Fruit fly (Drosophila melanogaster): Measurements from ENCODE around the gene Cdep.

Cdep gene

dm6 chr3R:4970415-4971140 lies 60.2 kb downstream of the Cdep start:
- peak; percentile 2 for TF ChIP-seq MTF-1 (GFP tag; optimal IDR thresholded peaks at IDR 0.05; ENCODE audit: borderline replicate concordance)
- TF ChIP-seq pros (GFP tag; optimal IDR thresholded peaks at IDR 0.05), result no peak
- TF ChIP-seq Hr78 (GFP tag; optimal IDR thresholded peaks at IDR 0.05), result no peak
- peak; percentile 38 for TF ChIP-seq slp2 (GFP tag; optimal IDR thresholded peaks at IDR 0.05)
- TF ChIP-seq vnd (GFP tag; IDR thresholded peaks at IDR 0.05; ENCODE audit: partially characterized antibody), result peak; percentile 7; the same call in 1 of the 3 replicates
- peak; percentile 23 for TF ChIP-seq dmrt11E (tag; optimal IDR thresholded peaks at IDR 0.05)
- peak; percentile 72 for TF ChIP-seq lmd (GFP tag; IDR thresholded peaks at IDR 0.05)
- no peak for TF ChIP-seq CG7357 (GFP tag; IDR thresholded peaks at IDR 0.05)
- no peak for TF ChIP-seq Meics (GFP tag; optimal IDR thresholded peaks at IDR 0.05)
- TF ChIP-seq CG2202 (tag; optimal IDR thresholded peaks at IDR 0.05), result no peak
- TF ChIP-seq CG6654 (GFP tag; optimal IDR thresholded peaks at IDR 0.05), result no peak
- no peak for TF ChIP-seq odd (GFP tag; optimal IDR thresholded peaks at IDR 0.05)
- no peak for TF ChIP-seq Six4 (GFP tag; optimal IDR thresholded peaks at IDR 0.05)
- TF ChIP-seq CG14710 (tag; optimal IDR thresholded peaks at IDR 0.05), result peak; percentile 29
- peak; percentile 4 for TF ChIP-seq CG17802 (tag; optimal IDR thresholded peaks at IDR 0.05)
- TF ChIP-seq CG6175 (GFP tag; IDR thresholded peaks at IDR 0.05), result no peak
- peak; percentile 80 for TF ChIP-seq CG17912 (GFP tag; optimal IDR thresholded peaks at IDR 0.05)
- no peak for TF ChIP-seq oc (tag; optimal IDR thresholded peaks at IDR 0.05)
- TF ChIP-seq peb (GFP tag; IDR thresholded peaks at IDR 0.05), result 0 out of 2 replicates have a peak, but pooled peaks have one; percentile 33
- peak; percentile 39 for TF ChIP-seq CG4820 (GFP tag; optimal IDR thresholded peaks at IDR 0.05)
- TF ChIP-seq CG7963 (GFP tag; IDR thresholded peaks at IDR 0.05; ENCODE audit: partially characterized antibody), result no peak
- TF ChIP-seq fd3F (GFP tag; optimal IDR thresholded peaks at IDR 0.05), result no peak
- TF ChIP-seq Hmx (GFP tag; optimal IDR thresholded peaks at IDR 0.05), result no peak
- peak; percentile 34 for TF ChIP-seq gfzf (GFP tag; optimal IDR thresholded peaks at IDR 0.05)
- peak; percentile 39 for TF ChIP-seq Fer3 (tag; optimal IDR thresholded peaks at IDR 0.05)
- peak; percentile 91 for TF ChIP-seq Bgb (GFP tag; IDR thresholded peaks at IDR 0.05; ENCODE audit: partially characterized antibody)
- no peak for TF ChIP-seq Stat92E (GFP tag; optimal IDR thresholded peaks at IDR 0.05)
- TF ChIP-seq Poxn (GFP tag; IDR thresholded peaks at IDR 0.05), result no peak
- no peak for TF ChIP-seq CG31224 (GFP tag; IDR thresholded peaks at IDR 0.05)
- TF ChIP-seq B-H1 (GFP tag; IDR thresholded peaks at IDR 0.05), result no peak
- TF ChIP-seq MESR4 (GFP tag; optimal IDR thresholded peaks at IDR 0.05), result no peak
- peak; percentile 28 to 67 for TF ChIP-seq Hr51 (GFP tag; optimal IDR thresholded peaks at IDR 0.05)
- no peak for TF ChIP-seq CG4328 (GFP tag; optimal IDR thresholded peaks at IDR 0.05)
- no peak for TF ChIP-seq prd (optimal IDR thresholded peaks at IDR 0.05)
- TF ChIP-seq prd (GFP tag; IDR thresholded peaks at IDR 0.05), result peak; percentile 74
- TF ChIP-seq CG1792 (GFP tag; optimal IDR thresholded peaks at IDR 0.05), result peak; percentile 61
- TF ChIP-seq eyg (GFP tag; optimal IDR thresholded peaks at IDR 0.05), result peak; percentile 31
- no peak for TF ChIP-seq ab (GFP tag; optimal IDR thresholded peaks at IDR 0.05)
- peak; percentile 80; the same call in 2 of the 4 replicates for TF ChIP-seq chinmo (GFP tag; IDR thresholded peaks at IDR 0.05; ENCODE audit: partially characterized antibody)
- no peak for TF ChIP-seq CG5180 (GFP tag; optimal IDR thresholded peaks at IDR 0.05)
- peak; percentile 44; the same call in 1 of the 2 replicates for TF ChIP-seq CG8765 (GFP tag; IDR thresholded peaks at IDR 0.05)
- TF ChIP-seq CG17328 (GFP tag; IDR thresholded peaks at IDR 0.05), result peak; percentile 66
- peak; percentile 83 for TF ChIP-seq CG9876 (GFP tag; optimal IDR thresholded peaks at IDR 0.05)
- TF ChIP-seq ro (GFP tag; IDR thresholded peaks at IDR 0.05), result no peak; the same call in 1 of the 2 replicates
- TF ChIP-seq Vsx1 (GFP tag; optimal IDR thresholded peaks at IDR 0.05), result no peak
- peak; percentile 52 for TF ChIP-seq Sry-δ (GFP tag; optimal IDR thresholded peaks at IDR 0.05)
- TF ChIP-seq esg (GFP tag; conservative IDR thresholded peaks at IDR 0.05), result no peak
- no peak for TF ChIP-seq HHEX (GFP tag; optimal IDR thresholded peaks at IDR 0.05)
